Worm (Caenorhabditis elegans): ENCODE results near the gene pals-27.

DNA sequence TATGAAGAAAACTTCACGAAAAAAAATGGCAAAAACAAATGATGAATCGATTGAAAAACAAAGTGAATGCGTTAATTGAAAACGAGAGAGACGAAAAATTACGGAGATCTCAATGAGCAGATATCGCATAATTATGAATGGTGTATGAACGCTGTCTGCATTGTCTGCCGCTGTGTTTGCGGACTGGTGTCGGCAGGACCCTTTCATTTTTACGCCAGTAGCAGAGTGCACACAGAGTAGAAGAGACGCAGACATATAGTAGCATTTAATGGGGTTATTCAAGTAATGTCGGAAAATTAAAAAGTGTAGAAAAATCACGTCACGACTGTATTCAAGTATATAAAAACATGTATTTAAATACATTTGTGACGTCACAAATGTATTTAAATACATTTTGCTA lies 608 bp upstream of the pals-27 start:
- TF ChIP-seq cog-1 (tag; optimal IDR thresholded peaks at IDR 0.05): peak; percentile 11
- TF ChIP-seq T22C8.4 (GFP tag; IDR thresholded peaks at IDR 0.05): no peak
- TF ChIP-seq flt-1 (GFP tag; IDR thresholded peaks at IDR 0.05): no peak
- no peak for TF ChIP-seq ztf-29 (GFP tag; IDR thresholded peaks at IDR 0.05)
- no peak for TF ChIP-seq klf-2 (GFP tag; conservative IDR thresholded peaks at IDR 0.05)
- TF ChIP-seq med-1 (GFP tag; optimal IDR thresholded peaks at IDR 0.05; ENCODE audit: insufficient read depth): no peak
- TF ChIP-seq tab-1 (GFP tag; IDR thresholded peaks at IDR 0.05): no peak; the same call in 1 of the 2 replicates
